Fruit fly (Drosophila melanogaster) whole organism, pupa: ENCODE results near the gene Mcm7.

ENCODE experiments used
- CG12605 ChIP-seq: fragments of 200-800 bp; sonication (Bioruptor generic); IDR thresholded peaks from 2 replicates; pipeline ENCODE4 v1.3.6; 2022; ENCODE audit warnings: missing biosample characterization, missing genetic modification characterization
- CG13204 ChIP-seq: fragments of 200-800 bp; sonication (Bioruptor generic); optimal IDR thresholded peaks from 2 replicates; lab custom pipeline; 2018; ENCODE audit warnings: missing biosample characterization, mild to moderate bottlenecking, missing genetic modification characterization, moderate library complexity
- CG14655 ChIP-seq: fragments of 200-800 bp; sonication (Bioruptor generic); optimal IDR thresholded peaks from 3 replicates; lab custom pipeline; 2017; ENCODE audit warnings: mild to moderate bottlenecking, missing biosample characterization, missing genetic modification reagents, missing genetic modification characterization
- CG34367 ChIP-seq: fragments of 200-800 bp; sonication (Bioruptor generic); optimal IDR thresholded peaks from 2 replicates; lab custom pipeline; 2018; ENCODE audit warnings: missing biosample characterization, mild to moderate bottlenecking, missing genetic modification characterization
- CG8159 ChIP-seq: fragments of 200-800 bp; sonication (Bioruptor generic); optimal IDR thresholded peaks from 3 replicates; lab custom pipeline; 2018; ENCODE audit warnings: missing biosample characterization, mild to moderate bottlenecking, missing genetic modification characterization, moderate library complexity
- EcR ChIP-seq: fragments of 200-800 bp; sonication (Bioruptor generic); optimal IDR thresholded peaks from 3 replicates; lab custom pipeline; 2019; ENCODE audit warnings: missing biosample characterization, missing genetic modification characterization, mild to moderate bottlenecking, moderate library complexity, missing genetic modification reagents

DNA sequence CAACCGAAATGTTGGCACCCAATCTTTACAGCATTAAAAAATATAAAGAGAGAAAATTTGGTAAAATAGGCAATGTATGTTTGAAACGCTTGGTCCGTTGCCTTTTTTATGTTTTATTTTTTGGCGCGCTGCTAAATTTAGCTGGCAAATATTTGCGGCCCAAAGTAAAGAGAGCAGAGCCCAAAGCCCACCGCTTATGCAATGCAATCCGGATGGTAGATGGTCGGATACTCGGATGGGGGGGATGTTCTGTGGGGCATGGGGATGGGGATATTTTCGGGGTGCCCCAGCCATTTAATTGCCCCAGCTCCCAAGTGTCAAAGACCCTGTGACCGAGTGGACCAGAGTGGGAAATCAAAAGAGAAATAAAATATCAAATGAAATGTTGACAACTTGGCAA, 36.1 kb upstream of the Mcm7 start:
- TF ChIP-seq CG12605 (GFP tag; lab: Robert Waterston, UW): no peak
- no peak for TF ChIP-seq CG14655
- TF ChIP-seq CG8159 (tag; lab: Kevin White, UChicago): no peak
- no peak for TF ChIP-seq EcR
- no peak for TF ChIP-seq CG13204 (GFP tag; lab: Kevin White, UChicago)
- TF ChIP-seq CG34367 (tag; lab: Kevin White, UChicago): no peak
